Worm (Caenorhabditis elegans): ENCODE results near the gene nhr-271.

The nhr-271 gene

DNA sequence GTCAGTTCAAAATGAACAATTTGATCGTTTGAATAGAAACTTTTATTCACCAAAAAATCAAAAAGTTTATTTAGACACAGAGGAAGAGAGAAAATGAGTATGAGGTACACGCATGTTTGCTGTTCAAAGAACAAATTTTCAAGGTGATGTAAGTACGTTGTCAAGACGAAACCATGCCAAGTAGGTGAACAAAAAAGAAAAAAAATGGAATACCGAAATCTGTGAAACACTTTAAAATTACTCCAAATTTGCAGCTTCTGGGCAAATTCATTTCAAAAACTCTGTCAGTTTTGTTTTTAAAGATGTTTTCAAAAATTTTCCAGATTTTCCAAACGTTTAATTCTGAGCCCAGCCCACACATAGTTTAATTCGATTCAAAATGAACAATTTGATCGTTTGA lies at the start of gene nhr-271:
nhr-271 (minus strand) TSS at position 101 of the 400 bp plus-strand sequence.
- TF ChIP-seq cog-1 (tag; optimal IDR thresholded peaks at IDR 0.05): no peak
- no peak for TF ChIP-seq ztf-29 (GFP tag; IDR thresholded peaks at IDR 0.05)
- no peak for TF ChIP-seq klf-2 (GFP tag; conservative IDR thresholded peaks at IDR 0.05)
- no peak for TF ChIP-seq ztf-23 (GFP tag; IDR thresholded peaks at IDR 0.05)
- TF ChIP-seq tab-1 (GFP tag; IDR thresholded peaks at IDR 0.05): no peak
- TF ChIP-seq T22C8.4 (GFP tag; IDR thresholded peaks at IDR 0.05): no peak

DNA sequence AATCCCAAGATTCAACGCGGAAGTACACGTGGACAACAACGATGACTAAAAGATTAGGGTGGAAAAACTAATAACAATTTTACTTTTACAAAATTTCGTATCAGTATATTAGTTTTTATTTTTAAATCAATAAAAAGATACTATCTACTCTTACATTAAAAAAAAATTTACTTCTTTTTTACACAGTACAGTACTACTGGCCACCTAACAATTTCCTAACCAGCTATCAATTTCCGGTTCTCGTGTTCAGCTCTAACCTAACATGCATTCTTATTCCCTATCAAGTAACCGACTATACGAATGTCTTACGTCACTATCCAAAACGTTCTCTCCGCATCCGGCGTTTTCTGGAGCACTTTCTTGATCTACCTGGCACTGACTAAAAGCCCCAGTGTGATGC lies 49.3 kb upstream of the nhr-271 start, which contains the start of gene srd-21:
srd-21 (plus strand) TSS at position 301 of the 400 bp plus-strand sequence.
- TF ChIP-seq flt-1 (GFP tag; IDR thresholded peaks at IDR 0.05) (no peak), T22C8.4 (GFP tag; IDR thresholded peaks at IDR 0.05) (no peak), klf-2 (GFP tag; conservative IDR thresholded peaks at IDR 0.05) (no peak), tab-1 (GFP tag; IDR thresholded peaks at IDR 0.05) (no peak), ref-1 (GFP tag; conservative IDR thresholded peaks at IDR 0.05) (no peak), cog-1 (tag; optimal IDR thresholded peaks at IDR 0.05) (no peak), med-1 (GFP tag; optimal IDR thresholded peaks at IDR 0.05; ENCODE audit: insufficient read depth) (no peak), ztf-23 (GFP tag; IDR thresholded peaks at IDR 0.05) (no peak), ztf-29 (GFP tag; IDR thresholded peaks at IDR 0.05) (no peak)

DNA sequence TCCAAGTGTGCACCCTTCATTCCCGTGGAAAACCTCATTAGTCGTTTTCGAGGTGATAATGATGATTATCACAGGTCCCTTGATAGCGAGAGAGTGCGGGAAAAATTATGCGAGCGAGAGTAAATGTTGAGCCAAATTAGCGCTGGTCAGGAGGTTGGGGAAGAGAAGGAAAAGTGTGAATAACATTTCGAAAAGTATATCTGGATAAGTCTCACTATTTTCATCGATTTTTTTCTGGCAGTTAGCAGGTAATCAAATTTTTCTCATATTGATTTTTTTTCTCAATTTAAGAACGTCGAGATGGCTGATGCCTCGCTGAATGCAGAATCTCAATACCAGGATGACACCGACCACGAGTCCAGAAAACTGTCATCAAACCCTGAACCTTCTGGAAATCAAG lies 48.7 kb upstream of the nhr-271 start, which contains the start of gene W06G6.2:
W06G6.2 (plus strand) TSS at position 301 of the 400 bp plus-strand sequence.
- no peak for TF ChIP-seq klf-2 (GFP tag; conservative IDR thresholded peaks at IDR 0.05)
- TF ChIP-seq ref-1 (GFP tag; conservative IDR thresholded peaks at IDR 0.05): no peak
- TF ChIP-seq flt-1 (GFP tag; IDR thresholded peaks at IDR 0.05): no peak
- TF ChIP-seq T22C8.4 (GFP tag; IDR thresholded peaks at IDR 0.05): no peak
- no peak for TF ChIP-seq ztf-29 (GFP tag; IDR thresholded peaks at IDR 0.05)
- TF ChIP-seq med-1 (GFP tag; optimal IDR thresholded peaks at IDR 0.05; ENCODE audit: insufficient read depth): no peak
- no peak for TF ChIP-seq tab-1 (GFP tag; IDR thresholded peaks at IDR 0.05)
- no peak for TF ChIP-seq ztf-23 (GFP tag; IDR thresholded peaks at IDR 0.05)
- no peak for TF ChIP-seq cog-1 (tag; optimal IDR thresholded peaks at IDR 0.05)

DNA sequence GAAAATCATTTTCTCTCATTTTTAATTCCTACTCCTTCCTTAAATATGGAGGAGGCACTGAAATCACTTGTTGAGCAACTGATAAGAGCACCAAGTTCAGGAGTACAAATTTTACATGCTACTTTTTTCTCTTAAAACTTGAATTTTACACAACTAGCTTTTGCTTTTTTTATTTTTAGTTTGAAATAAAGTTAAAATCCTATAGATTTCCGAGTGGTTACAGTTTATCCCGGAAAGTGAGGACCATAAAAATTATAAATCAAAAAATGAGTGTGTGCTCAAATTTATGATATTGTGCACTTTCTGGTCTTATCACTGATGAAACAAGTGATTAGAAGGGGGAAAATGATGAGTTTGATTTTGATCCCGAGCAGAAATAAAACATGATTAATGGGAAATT lies 47.6 kb upstream of the nhr-271 start, which contains the start of gene oac-53:
oac-53 (minus strand) TSS at position 9 of the 400 bp plus-strand sequence.
- TF ChIP-seq klf-2 (GFP tag; conservative IDR thresholded peaks at IDR 0.05): no peak
- no peak for TF ChIP-seq ztf-23 (GFP tag; IDR thresholded peaks at IDR 0.05)
- no peak for TF ChIP-seq flt-1 (GFP tag; IDR thresholded peaks at IDR 0.05)
- TF ChIP-seq T22C8.4 (GFP tag; IDR thresholded peaks at IDR 0.05): no peak
- TF ChIP-seq ref-1 (GFP tag; conservative IDR thresholded peaks at IDR 0.05): no peak

DNA sequence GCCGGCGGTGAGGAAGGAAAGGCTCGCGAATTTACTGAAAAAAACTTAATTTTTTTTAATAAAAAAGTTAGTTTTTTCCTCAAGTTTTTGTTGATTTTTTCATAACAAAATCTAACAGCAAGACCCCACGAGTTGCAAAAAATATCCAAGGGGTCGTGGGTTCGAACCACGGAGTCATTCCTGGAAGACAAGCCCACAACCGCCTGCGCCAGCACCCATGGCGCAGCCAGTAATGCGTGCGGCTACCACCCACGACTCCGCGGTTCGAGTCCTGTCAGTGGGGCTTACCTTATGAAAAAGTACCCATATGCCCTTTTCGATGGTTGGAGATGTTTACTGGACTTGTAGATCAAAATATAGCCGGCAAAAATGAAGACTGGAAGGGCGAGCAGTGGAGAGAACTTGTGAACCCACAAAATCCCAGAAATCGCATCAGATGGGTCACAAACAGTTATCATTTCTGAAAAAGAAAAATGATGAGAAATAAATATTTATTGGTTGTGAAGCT lies 42.5 kb upstream of the nhr-271 start, which contains the start of gene Y70C5A.2:
Y70C5A.2 (minus strand) TSS at position 458 of the 508 bp plus-strand sequence.
- TF ChIP-seq tab-1 (GFP tag; IDR thresholded peaks at IDR 0.05): no peak
- TF ChIP-seq klf-2 (GFP tag; conservative IDR thresholded peaks at IDR 0.05): no peak
- TF ChIP-seq cog-1 (tag; optimal IDR thresholded peaks at IDR 0.05): no peak
- no peak for TF ChIP-seq T22C8.4 (GFP tag; IDR thresholded peaks at IDR 0.05)
- TF ChIP-seq ztf-23 (GFP tag; IDR thresholded peaks at IDR 0.05): no peak
- TF ChIP-seq ztf-29 (GFP tag; IDR thresholded peaks at IDR 0.05): no peak
- TF ChIP-seq med-1 (GFP tag; optimal IDR thresholded peaks at IDR 0.05; ENCODE audit: insufficient read depth): no peak
- TF ChIP-seq flt-1 (GFP tag; IDR thresholded peaks at IDR 0.05): no peak
- no peak for TF ChIP-seq ref-1 (GFP tag; conservative IDR thresholded peaks at IDR 0.05)

DNA sequence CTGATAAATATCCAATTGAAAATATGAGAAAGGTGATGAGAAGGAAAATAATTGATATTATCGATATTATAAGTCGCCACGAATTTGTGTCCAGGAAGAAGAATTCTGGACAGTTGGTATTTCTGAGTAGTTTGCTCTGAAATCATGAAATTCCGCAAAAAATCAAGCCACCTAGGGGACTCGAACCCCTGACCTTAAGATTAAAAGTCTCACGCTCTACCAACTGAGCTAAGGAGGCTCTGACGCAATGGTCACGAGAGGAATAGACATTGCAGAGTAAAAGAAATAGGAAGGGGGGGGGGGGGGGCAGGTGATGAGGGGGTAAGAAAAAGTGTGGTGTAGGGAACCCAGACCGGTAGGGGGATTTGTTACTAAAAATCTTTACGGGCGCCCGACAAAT lies 41.6 kb upstream of the nhr-271 start:
- TF ChIP-seq klf-2 (GFP tag; conservative IDR thresholded peaks at IDR 0.05): no peak
- no peak for TF ChIP-seq T22C8.4 (GFP tag; IDR thresholded peaks at IDR 0.05)
- TF ChIP-seq tab-1 (GFP tag; IDR thresholded peaks at IDR 0.05): peak; percentile 71; the same call in 1 of the 2 replicates
- TF ChIP-seq flt-1 (GFP tag; IDR thresholded peaks at IDR 0.05): peak; percentile 84
- no peak for TF ChIP-seq ztf-29 (GFP tag; IDR thresholded peaks at IDR 0.05)
- TF ChIP-seq cog-1 (tag; optimal IDR thresholded peaks at IDR 0.05): no peak
- peak; percentile 52; the same call in 1 of the 2 replicates for TF ChIP-seq ref-1 (GFP tag; conservative IDR thresholded peaks at IDR 0.05)
- TF ChIP-seq med-1 (GFP tag; optimal IDR thresholded peaks at IDR 0.05; ENCODE audit: insufficient read depth): no peak
- no peak for TF ChIP-seq ztf-23 (GFP tag; IDR thresholded peaks at IDR 0.05)

DNA sequence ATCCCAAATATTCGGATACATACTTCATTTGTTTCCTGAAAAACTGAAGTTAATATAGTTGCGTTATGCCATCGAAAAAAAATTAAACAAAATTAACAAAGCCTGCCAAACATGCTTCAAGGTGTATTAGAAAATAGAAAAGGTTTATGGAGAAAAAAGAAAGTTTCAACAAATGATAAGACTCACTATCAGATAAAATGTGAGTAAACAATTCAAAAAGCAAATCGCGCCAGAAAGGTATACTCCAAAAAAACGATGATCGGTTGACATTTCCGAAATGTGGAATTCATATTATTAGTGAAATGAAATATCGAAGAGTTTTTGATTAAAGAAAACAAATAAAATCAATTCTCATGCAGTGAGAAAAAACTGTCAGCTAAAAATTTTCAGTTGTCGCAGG lies 40.5 kb upstream of the nhr-271 start, which contains the start of gene Y70C5A.3:
Y70C5A.3 (minus strand) TSS at position 50 of the 400 bp plus-strand sequence.
- TF ChIP-seq ref-1 (GFP tag; conservative IDR thresholded peaks at IDR 0.05) (no peak), med-1 (GFP tag; optimal IDR thresholded peaks at IDR 0.05; ENCODE audit: insufficient read depth) (no peak), klf-2 (GFP tag; conservative IDR thresholded peaks at IDR 0.05) (no peak), flt-1 (GFP tag; IDR thresholded peaks at IDR 0.05) (no peak), T22C8.4 (GFP tag; IDR thresholded peaks at IDR 0.05) (no peak), tab-1 (GFP tag; IDR thresholded peaks at IDR 0.05) (no peak), cog-1 (tag; optimal IDR thresholded peaks at IDR 0.05) (no peak), ztf-29 (GFP tag; IDR thresholded peaks at IDR 0.05) (no peak), ztf-23 (GFP tag; IDR thresholded peaks at IDR 0.05) (no peak)

DNA sequence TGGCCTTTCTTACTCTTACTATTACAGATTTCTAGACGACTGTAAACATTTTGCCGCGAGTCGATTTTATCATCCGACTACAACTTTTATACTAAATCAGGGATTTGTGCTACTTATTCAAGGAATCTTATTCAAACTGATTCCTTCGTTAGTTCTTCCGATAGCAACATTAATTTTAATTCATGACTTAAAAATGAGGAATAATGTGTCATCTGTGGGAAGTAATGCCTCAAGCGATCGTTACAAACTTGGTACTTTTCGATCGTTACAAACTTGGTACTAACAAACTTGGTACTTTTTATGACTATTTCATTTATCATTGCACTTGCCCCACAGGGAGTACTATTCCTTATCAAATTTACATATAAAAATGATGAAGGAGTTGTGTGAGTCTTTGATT lies 37.1 kb upstream of the nhr-271 start, which contains the start of gene Y70C5A.4:
Y70C5A.4 (plus strand) TSS at position 301 of the 400 bp plus-strand sequence.
- no peak for TF ChIP-seq cog-1 (tag; optimal IDR thresholded peaks at IDR 0.05)
- no peak for TF ChIP-seq klf-2 (GFP tag; conservative IDR thresholded peaks at IDR 0.05)
- no peak for TF ChIP-seq flt-1 (GFP tag; IDR thresholded peaks at IDR 0.05)
- no peak for TF ChIP-seq ztf-23 (GFP tag; IDR thresholded peaks at IDR 0.05)
- TF ChIP-seq ref-1 (GFP tag; conservative IDR thresholded peaks at IDR 0.05): no peak
- no peak for TF ChIP-seq T22C8.4 (GFP tag; IDR thresholded peaks at IDR 0.05)
- TF ChIP-seq med-1 (GFP tag; optimal IDR thresholded peaks at IDR 0.05; ENCODE audit: insufficient read depth): no peak
- no peak for TF ChIP-seq tab-1 (GFP tag; IDR thresholded peaks at IDR 0.05)
- TF ChIP-seq ztf-29 (GFP tag; IDR thresholded peaks at IDR 0.05): no peak

DNA sequence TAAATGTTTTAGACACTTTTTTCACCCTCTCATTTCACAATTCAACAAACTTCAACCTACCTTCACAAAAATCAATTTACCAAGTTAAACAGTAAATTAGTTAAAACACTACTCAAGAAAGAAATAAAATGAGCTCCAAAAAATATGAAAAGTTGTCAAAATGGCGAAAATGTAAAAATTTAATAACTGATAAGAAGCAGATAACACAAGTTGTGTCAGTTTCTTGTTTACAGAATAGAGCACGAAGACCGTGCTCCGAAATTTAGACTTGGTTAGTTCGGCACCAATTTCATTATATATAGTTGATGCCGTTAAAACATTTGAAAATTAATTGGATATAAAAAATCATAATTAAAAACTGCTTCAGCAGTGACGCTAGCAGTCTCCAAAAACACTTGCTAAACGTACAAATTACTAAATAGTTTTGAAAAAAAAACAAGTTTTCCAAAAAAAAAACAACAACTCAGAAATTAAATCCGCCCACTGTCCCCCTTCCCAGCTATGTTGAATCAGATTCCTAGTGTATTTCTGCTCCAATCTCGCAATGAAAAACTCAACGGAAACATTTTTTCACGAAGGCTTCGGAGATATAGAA lies 30.6 kb upstream of the nhr-271 start, which contains the start of gene srw-54:
srw-54 (plus strand) TSS at position 545 of the 595 bp plus-strand sequence.
- TF ChIP-seq flt-1 (GFP tag; IDR thresholded peaks at IDR 0.05) (no peak), ztf-29 (GFP tag; IDR thresholded peaks at IDR 0.05) (no peak), cog-1 (tag; optimal IDR thresholded peaks at IDR 0.05) (no peak), T22C8.4 (GFP tag; IDR thresholded peaks at IDR 0.05) (no peak), klf-2 (GFP tag; conservative IDR thresholded peaks at IDR 0.05) (no peak), tab-1 (GFP tag; IDR thresholded peaks at IDR 0.05) (no peak), med-1 (GFP tag; optimal IDR thresholded peaks at IDR 0.05; ENCODE audit: insufficient read depth) (no peak), ztf-23 (GFP tag; IDR thresholded peaks at IDR 0.05) (no peak), ref-1 (GFP tag; conservative IDR thresholded peaks at IDR 0.05) (no peak)

Measured in whole organism, midembryonic.